Worm (Caenorhabditis elegans): ENCODE measurements around the gene grl-9.

- TF ChIP-seq aly-2 (tag; optimal IDR thresholded peaks at IDR 0.05) (no peak), ztf-4 (tag; optimal IDR thresholded peaks at IDR 0.05) (no peak), ztf-11 (tag; optimal IDR thresholded peaks at IDR 0.05) (no peak), ama-1 (optimal IDR thresholded peaks at IDR 0.05) (no peak), nhr-76 (tag; optimal IDR thresholded peaks at IDR 0.05) (no peak), ZK546.5 (tag; optimal IDR thresholded peaks at IDR 0.05) (no peak), nhr-77 (tag; optimal IDR thresholded peaks at IDR 0.05) (no peak), nhr-25 (tag; optimal IDR thresholded peaks at IDR 0.05) (no peak), unc-62 (GFP tag; optimal IDR thresholded peaks at IDR 0.05) (no peak), elt-1 (tag; optimal IDR thresholded peaks at IDR 0.05) (no peak), hmg-11 (tag; optimal IDR thresholded peaks at IDR 0.05) (no peak)
Observed at ce11 chrV:6727222-6727621, 4.3 kb downstream of the grl-9 start, which contains the start of gene ZC487.1.

Measured in whole organism, L3 larva.